Fruit fly (Drosophila melanogaster) whole organism, pupa: ENCODE measurements around the gene mip130.
A peak's percentile ranks its signal among the peaks of the same experiment; 100 is the strongest.

Experiments
- CG10348 ChIP-seq: fragments of 200-800 bp; sonication (Bioruptor generic); IDR thresholded peaks from 2 replicates; pipeline ENCODE4 v1.3.6; 2022; ENCODE audit warnings: missing biosample characterization, missing genetic modification characterization
- CG12605 ChIP-seq: fragments of 200-800 bp; sonication (Bioruptor generic); IDR thresholded peaks from 2 replicates; pipeline ENCODE4 v1.3.6; 2022; ENCODE audit warnings: missing biosample characterization, missing genetic modification characterization
- CG13204 ChIP-seq: fragments of 200-800 bp; sonication (Bioruptor generic); optimal IDR thresholded peaks from 2 replicates; lab custom pipeline; 2018; ENCODE audit warnings: missing biosample characterization, mild to moderate bottlenecking, missing genetic modification characterization, moderate library complexity
- CG14655 ChIP-seq: fragments of 200-800 bp; sonication (Bioruptor generic); optimal IDR thresholded peaks from 3 replicates; lab custom pipeline; 2017; ENCODE audit warnings: mild to moderate bottlenecking, missing biosample characterization, missing genetic modification reagents, missing genetic modification characterization
- CG15710 ChIP-seq: fragments of 200-800 bp; sonication (Bioruptor generic); optimal IDR thresholded peaks from 2 replicates; lab custom pipeline; 2018; ENCODE audit warnings: missing biosample characterization, mild to moderate bottlenecking, missing genetic modification characterization, moderate library complexity
- CG17806 ChIP-seq: fragments of 200-800 bp; sonication (Bioruptor generic); optimal IDR thresholded peaks from 2 replicates; lab custom pipeline; 2018; ENCODE audit warnings: missing biosample characterization, mild to moderate bottlenecking, missing genetic modification characterization, moderate library complexity
- CG32121 ChIP-seq: fragments of 200-800 bp; sonication (Bioruptor generic); IDR thresholded peaks from 2 replicates; pipeline ENCODE4 v1.3.6; 2022; ENCODE audit warnings: missing biosample characterization, missing genetic modification characterization
- CG34367 ChIP-seq: fragments of 200-800 bp; sonication (Bioruptor generic); optimal IDR thresholded peaks from 2 replicates; lab custom pipeline; 2018; ENCODE audit warnings: missing biosample characterization, mild to moderate bottlenecking, missing genetic modification characterization
- CG4496 ChIP-seq: fragments of 200-800 bp; sonication (Bioruptor generic); IDR thresholded peaks from 3 replicates; pipeline ENCODE4 v1.3.6; 2022; ENCODE audit warnings: missing biosample characterization, missing genetic modification characterization
- CG8159 ChIP-seq: fragments of 200-800 bp; sonication (Bioruptor generic); optimal IDR thresholded peaks from 3 replicates; lab custom pipeline; 2018; ENCODE audit warnings: missing biosample characterization, mild to moderate bottlenecking, missing genetic modification characterization, moderate library complexity
- CG8301 ChIP-seq: fragments of 200-800 bp; sonication (Bioruptor generic); optimal IDR thresholded peaks from 2 replicates; lab custom pipeline; 2018; ENCODE audit warnings: missing biosample characterization, mild to moderate bottlenecking, missing genetic modification characterization
- CG9948 ChIP-seq: fragments of 200-800 bp; sonication (Bioruptor generic); optimal IDR thresholded peaks from 2 replicates; lab custom pipeline; 2018; ENCODE audit warnings: missing biosample characterization, mild to moderate bottlenecking, missing genetic modification characterization, moderate library complexity
- D1 ChIP-seq: fragments of 200-800 bp; sonication (Bioruptor generic); optimal IDR thresholded peaks from 2 replicates; lab custom pipeline; 2018; ENCODE audit warnings: missing biosample characterization, mild to moderate bottlenecking, missing genetic modification characterization, moderate library complexity
- EcR ChIP-seq: fragments of 200-800 bp; sonication (Bioruptor generic); optimal IDR thresholded peaks from 3 replicates; lab custom pipeline; 2019; ENCODE audit warnings: missing biosample characterization, missing genetic modification characterization, mild to moderate bottlenecking, moderate library complexity, missing genetic modification reagents
- Ets98B ChIP-seq: fragments of 200-800 bp; sonication (Bioruptor generic); IDR thresholded peaks from 2 replicates; pipeline ENCODE4 v1.3.6; 2022; ENCODE audit warnings: missing biosample characterization, missing genetic modification characterization
- Pif1A ChIP-seq: fragments of 200-800 bp; sonication (Bioruptor generic); optimal IDR thresholded peaks from 3 replicates; lab custom pipeline; 2016; ENCODE audit warnings: missing biosample characterization, missing genetic modification characterization
- Pif1B ChIP-seq: fragments of 200-800 bp; sonication (Bioruptor generic); optimal IDR thresholded peaks from 3 replicates; lab custom pipeline; 2016; ENCODE audit warnings: missing biosample characterization, missing genetic modification characterization
- Snoo ChIP-seq: fragments of 200-800 bp; sonication (Bioruptor generic); optimal IDR thresholded peaks from 3 replicates; lab custom pipeline; 2017; ENCODE audit warnings: missing biosample characterization, mild to moderate bottlenecking, missing genetic modification characterization, inconsistent platforms
- fd96Ca ChIP-seq: fragments of 200-800 bp; sonication (Bioruptor generic); IDR thresholded peaks from 3 replicates; pipeline ENCODE4 v1.3.6; 2022; ENCODE audit warnings: missing biosample characterization, missing genetic modification characterization
- gl ChIP-seq: fragments of 200-800 bp; sonication (Bioruptor generic); optimal IDR thresholded peaks from 2 replicates; lab custom pipeline; 2018; ENCODE audit warnings: missing biosample characterization, mild to moderate bottlenecking, missing genetic modification characterization
- rn ChIP-seq: fragments of 200-800 bp; sonication (Bioruptor generic); IDR thresholded peaks from 2 replicates; pipeline ENCODE4 v1.3.6; 2022; ENCODE audit warnings: missing biosample characterization, missing genetic modification characterization

The mip130 gene

DNA sequence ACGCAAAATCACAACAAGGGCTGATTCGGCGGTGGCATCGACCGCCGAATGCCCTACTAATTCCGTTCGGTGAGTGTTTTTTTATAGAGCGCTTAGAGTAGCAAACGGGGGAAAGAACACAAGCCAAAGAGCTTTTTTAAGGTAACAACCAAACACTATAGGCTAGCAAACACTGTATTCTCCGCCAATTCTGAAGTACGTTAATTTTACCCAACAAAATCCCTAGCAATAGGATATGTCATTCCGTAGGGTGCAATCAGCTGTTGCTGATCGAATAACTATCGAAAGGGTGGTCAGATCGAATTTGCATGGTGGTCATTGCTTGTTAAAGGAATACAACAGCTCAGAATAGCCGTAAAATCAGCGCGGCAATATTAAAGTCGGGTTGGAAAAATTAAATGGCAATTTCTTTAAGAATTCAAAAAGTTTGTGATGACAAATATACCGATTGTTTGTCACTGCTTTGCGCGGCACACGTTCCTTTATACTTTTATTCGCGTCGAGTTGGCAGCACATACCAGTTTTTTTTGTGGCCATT, at the start of gene mip130:
TSS of gene mip130 (plus strand) at position 513 of the 538 bp plus-strand sequence.
- TF ChIP-seq Pif1A (GFP tag; lab: Kevin White, UChicago), result peak; percentile 59
- no peak for TF ChIP-seq CG10348 (GFP tag; lab: Robert Waterston, UW)
- peak; percentile 48 for TF ChIP-seq CG17806 (tag; lab: Kevin White, UChicago)
- TF ChIP-seq Ets98B (GFP tag; lab: Robert Waterston, UW), result peak; percentile 50
- peak; percentile 41; the same call in 1 of the 2 replicates for TF ChIP-seq CG32121 (GFP tag; lab: Robert Waterston, UW)
- no peak for TF ChIP-seq CG12605 (GFP tag; lab: Robert Waterston, UW)
- peak; percentile 25 for TF ChIP-seq EcR
- TF ChIP-seq Snoo (tag; lab: Kevin White, UChicago), result peak; percentile 29
- TF ChIP-seq CG14655 (GFP tag; lab: Kevin White, UChicago), result no peak
- TF ChIP-seq CG9948, result peak; percentile 44
- peak; percentile 47 for TF ChIP-seq Pif1B (GFP tag; lab: Kevin White, UChicago)
- peak; percentile 21 for TF ChIP-seq gl (tag; lab: Kevin White, UChicago)
- TF ChIP-seq CG34367 (tag; lab: Kevin White, UChicago), result peak; percentile 40
- TF ChIP-seq fd96Ca (GFP tag; lab: Robert Waterston, UW), result peak; percentile 57; the same call in 1 of the 3 replicates
- peak; percentile 62; the same call in 2 of the 3 replicates for TF ChIP-seq CG4496
- TF ChIP-seq CG13204 (GFP tag; lab: Kevin White, UChicago), result no peak
- TF ChIP-seq CG8159 (tag; lab: Kevin White, UChicago), result peak; percentile 63
- TF ChIP-seq CG15710 (tag; lab: Kevin White, UChicago), result peak; percentile 54
- no peak for TF ChIP-seq rn (GFP tag; lab: Robert Waterston, UW)
- TF ChIP-seq D1 (tag; lab: Kevin White, UChicago), result no peak
- peak; percentile 59 for TF ChIP-seq CG8301 (tag; lab: Kevin White, UChicago)
- TF ChIP-seq, all 21 proteins: peak for 15

dm6 chrX:1858867-1859266, 49.2 kb upstream of the mip130 start, which contains the start of gene Lamtor5:
TSS of gene Lamtor5 (minus strand) at chrX:1858971.
- TF ChIP-seq CG15710 (tag; lab: Kevin White, UChicago) (peak; percentile 28), fd96Ca (GFP tag; lab: Robert Waterston, UW) (peak; percentile 53; the same call in 2 of the 3 replicates), EcR (no peak), CG12605 (GFP tag; lab: Robert Waterston, UW) (no peak), CG34367 (tag; lab: Kevin White, UChicago) (peak; percentile 20), Ets98B (GFP tag; lab: Robert Waterston, UW) (peak; percentile 11; the same call in 1 of the 2 replicates), rn (GFP tag; lab: Robert Waterston, UW) (no peak), CG8159 (tag; lab: Kevin White, UChicago) (peak; percentile 51), CG10348 (GFP tag; lab: Robert Waterston, UW) (no peak), CG13204 (GFP tag; lab: Kevin White, UChicago) (no peak), CG32121 (GFP tag; lab: Robert Waterston, UW) (peak; percentile 33; the same call in 1 of the 2 replicates), Pif1A (GFP tag; lab: Kevin White, UChicago) (no peak), CG8301 (tag; lab: Kevin White, UChicago) (peak; percentile 52), Snoo (tag; lab: Kevin White, UChicago) (peak; percentile 30), CG9948 (peak; percentile 27), CG17806 (tag; lab: Kevin White, UChicago) (peak; percentile 29), Pif1B (GFP tag; lab: Kevin White, UChicago) (peak; percentile 55), CG4496 (peak; percentile 66), D1 (tag; lab: Kevin White, UChicago) (no peak)

DNA sequence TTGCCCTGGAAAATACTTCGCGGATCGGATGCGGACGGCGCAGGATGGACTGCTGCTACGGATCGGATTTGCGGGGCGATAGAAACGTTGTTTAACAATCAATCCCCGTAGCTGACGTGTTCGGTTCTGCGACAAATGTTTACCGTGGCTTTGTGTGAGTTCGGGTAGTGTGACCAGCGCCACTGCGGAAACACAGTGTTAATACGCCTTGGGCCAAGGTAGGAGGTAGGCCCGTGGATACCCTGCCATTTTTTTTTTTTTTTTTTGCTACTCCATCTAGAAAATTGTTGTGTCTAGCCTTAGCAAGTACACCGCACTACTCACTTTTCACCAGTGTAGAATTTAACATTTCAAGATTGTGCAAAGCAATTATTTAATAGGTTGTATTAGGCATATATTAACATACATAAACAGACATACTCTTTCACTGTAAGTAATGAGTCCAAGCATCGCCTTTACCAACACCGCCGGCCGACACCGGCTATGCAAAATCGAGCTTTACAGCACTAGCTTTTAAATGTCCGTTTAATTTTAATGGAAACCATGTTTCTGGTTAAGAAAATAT, 46.3 kb upstream of the mip130 start, which contains the start of gene deltaCOP:
TSS of gene deltaCOP (minus strand) at position 171 of the 565 bp plus-strand sequence.
- peak; percentile 75 for TF ChIP-seq CG15710 (tag; lab: Kevin White, UChicago)
- peak; percentile 70 for TF ChIP-seq CG32121 (GFP tag; lab: Robert Waterston, UW)
- peak; percentile 43 for TF ChIP-seq gl (tag; lab: Kevin White, UChicago)
- TF ChIP-seq Pif1A (GFP tag; lab: Kevin White, UChicago), result no peak
- peak; percentile 76 for TF ChIP-seq Snoo (tag; lab: Kevin White, UChicago)
- TF ChIP-seq CG34367 (tag; lab: Kevin White, UChicago), result no peak
- TF ChIP-seq EcR, result peak; percentile 15
- peak; percentile 86 for TF ChIP-seq fd96Ca (GFP tag; lab: Robert Waterston, UW)
- peak; percentile 75 for TF ChIP-seq Ets98B (GFP tag; lab: Robert Waterston, UW)
- peak; percentile 47; the same call in 1 of the 2 replicates for TF ChIP-seq rn (GFP tag; lab: Robert Waterston, UW)
- no peak for TF ChIP-seq D1 (tag; lab: Kevin White, UChicago)
- peak; percentile 63 for TF ChIP-seq CG9948
- TF ChIP-seq CG10348 (GFP tag; lab: Robert Waterston, UW), result peak; percentile 57
- peak; percentile 54 for TF ChIP-seq CG17806 (tag; lab: Kevin White, UChicago)
- no peak for TF ChIP-seq CG8301 (tag; lab: Kevin White, UChicago)
- no peak for TF ChIP-seq CG13204 (GFP tag; lab: Kevin White, UChicago)
- no peak for TF ChIP-seq CG14655 (GFP tag; lab: Kevin White, UChicago)
- TF ChIP-seq CG4496, result peak; percentile 69; the same call in 2 of the 3 replicates
- TF ChIP-seq Pif1B (GFP tag; lab: Kevin White, UChicago), result no peak
- TF ChIP-seq CG12605 (GFP tag; lab: Robert Waterston, UW), result peak; percentile 52; the same call in 1 of the 2 replicates
- no peak for TF ChIP-seq CG8159 (tag; lab: Kevin White, UChicago)

- TF ChIP-seq Pif1A (GFP tag; lab: Kevin White, UChicago) (no peak), Pif1B (GFP tag; lab: Kevin White, UChicago) (no peak)
Observed at dm6 chrX:1865673-1866072, 42.4 kb upstream of the mip130 start, which contains the start of the genes Gcna and MED18. TSS of gene Gcna (minus strand) at chrX:1865835. TSS of gene MED18 (plus strand) at chrX:1865909.
